Fruit fly (Drosophila melanogaster) whole organism, embryonic: ENCODE results near the gene scramb2.
A peak's percentile ranks its signal among the peaks of the same experiment; 100 is the strongest.

Experiments used
- Blimp-1 ChIP-seq: fragments of 200-800 bp; sonication (Bioruptor generic); optimal IDR thresholded peaks from 3 replicates; lab custom pipeline; 2018; ENCODE audit warnings: missing biosample characterization, missing genetic modification characterization, mild to moderate bottlenecking, moderate library complexity, missing genetic modification reagents
- Bteb2 ChIP-seq: fragments of 200-800 bp; sonication (Bioruptor generic); optimal IDR thresholded peaks from 2 replicates; lab custom pipeline; 2016; ENCODE audit warnings: missing biosample characterization, missing genetic modification characterization
- CG10267 ChIP-seq: fragments of 200-800 bp; sonication (Bioruptor generic); optimal IDR thresholded peaks from 2 replicates; lab custom pipeline; 2018; ENCODE audit warnings: missing biosample characterization, mild to moderate bottlenecking, missing genetic modification characterization, moderate library complexity
- CG10565 ChIP-seq: fragments of 200-800 bp; sonication (Bioruptor generic); optimal IDR thresholded peaks from 3 replicates; lab custom pipeline; 2016; ENCODE audit warnings: missing biosample characterization, mild to moderate bottlenecking, missing genetic modification characterization
- CG10979 ChIP-seq: fragments of 200-800 bp; sonication (Bioruptor generic); optimal IDR thresholded peaks from 2 replicates; lab custom pipeline; 2018; ENCODE audit warnings: missing biosample characterization, mild to moderate bottlenecking, missing genetic modification characterization, moderate library complexity
- CG12219 ChIP-seq: fragments of 200-800 bp; sonication (Bioruptor generic); optimal IDR thresholded peaks from 3 replicates; lab custom pipeline; 2018; ENCODE audit warnings: missing biosample characterization, mild to moderate bottlenecking, missing genetic modification characterization
- CG1233 ChIP-seq: fragments of 200-800 bp; sonication (Bioruptor generic); optimal IDR thresholded peaks from 4 replicates; lab custom pipeline; 2018; ENCODE audit warnings: missing biosample characterization, mild to moderate bottlenecking, missing genetic modification characterization
- CG12769 ChIP-seq: fragments of 200-800 bp; sonication (Bioruptor generic); optimal IDR thresholded peaks from 2 replicates; lab custom pipeline; 2019; ENCODE audit warnings: missing biosample characterization, mild to moderate bottlenecking, missing genetic modification characterization, moderate library complexity
- CG14441 ChIP-seq: fragments of 200-800 bp; sonication (Bioruptor generic); IDR thresholded peaks from 2 replicates; pipeline ENCODE4 v1.3.6; 2022; ENCODE audit warnings: missing biosample characterization, missing genetic modification characterization
- CG1647 ChIP-seq: fragments of 200-800 bp; sonication (Bioruptor generic); optimal IDR thresholded peaks from 3 replicates; lab custom pipeline; 2016; ENCODE audit warnings: missing biosample characterization, missing genetic modification characterization
- CG17328 ChIP-seq: fragments of 200-800 bp; sonication (Bioruptor generic); IDR thresholded peaks from 2 replicates; pipeline ENCODE4 v1.3.6; 2022; ENCODE audit warnings: missing biosample characterization, missing genetic modification characterization
- CG2116 ChIP-seq: fragments of 200-800 bp; sonication (Bioruptor generic); optimal IDR thresholded peaks from 3 replicates; lab custom pipeline; 2018; ENCODE audit warnings: missing biosample characterization, mild to moderate bottlenecking, missing genetic modification characterization
- CG2199 ChIP-seq: fragments of 200-800 bp; sonication (Bioruptor generic); IDR thresholded peaks from 3 replicates; pipeline ENCODE4 v1.3.6; 2022; ENCODE audit warnings: missing biosample characterization, missing genetic modification characterization
- CG33213 ChIP-seq: fragments of 200-800 bp; sonication (Bioruptor generic); optimal IDR thresholded peaks from 3 replicates; lab custom pipeline; 2016; ENCODE audit warnings: missing biosample characterization, missing genetic modification characterization
- CG3726 ChIP-seq: fragments of 200-800 bp; sonication (Bioruptor generic); IDR thresholded peaks from 3 replicates; pipeline ENCODE4, ENCODE4 v1.3.6; 2022; ENCODE audit warnings: missing biosample characterization, missing genetic modification characterization
- CG43689 ChIP-seq: fragments of 200-800 bp; sonication (Bioruptor generic); IDR thresholded peaks from 2 replicates; pipeline ENCODE4 v1.3.6; 2022; ENCODE audit warnings: missing biosample characterization, missing genetic modification characterization
- CG4424 ChIP-seq: fragments of 200-800 bp; sonication (Bioruptor generic); optimal IDR thresholded peaks from 3 replicates; lab custom pipeline; 2016; ENCODE audit warnings: missing biosample characterization, missing genetic modification characterization
- CHES-1-like ChIP-seq: fragments of 200-800 bp; sonication (Bioruptor generic); optimal IDR thresholded peaks from 2 replicates; lab custom pipeline; 2016; ENCODE audit warnings: missing biosample characterization, missing genetic modification characterization
- CrebB ChIP-seq: fragments of 200-800 bp; sonication (Bioruptor generic); optimal IDR thresholded peaks from 3 replicates; lab custom pipeline; 2018; ENCODE audit warnings: missing biosample characterization, mild to moderate bottlenecking, missing genetic modification characterization
- D ChIP-seq, 2 experiments: fragments of 200-800 bp in 1 of 2; fragments of >200 bp in 1 of 2; sonication (Bioruptor generic) in 1 of 2; optimal IDR thresholded peaks; 2 replicates in 1 of 2; 3 replicates in 1 of 2; lab custom pipeline; 2017; ENCODE audit warnings: mild to moderate bottlenecking in 1 of 2, missing biosample characterization in 1 of 2, missing genetic modification characterization in 1 of 2, missing genetic modification reagents in 1 of 2
- Dad ChIP-seq: fragments of 200-800 bp; sonication (Bioruptor generic); optimal IDR thresholded peaks from 3 replicates; lab custom pipeline; 2016; ENCODE audit warnings: missing biosample characterization, missing genetic modification characterization
- Dp ChIP-seq: fragments of 200-800 bp; sonication (Bioruptor generic); optimal IDR thresholded peaks from 2 replicates; lab custom pipeline; 2018; ENCODE audit warnings: missing biosample characterization, mild to moderate bottlenecking, missing genetic modification characterization, moderate library complexity
- Ets65A ChIP-seq: fragments of 200-800 bp; sonication (Bioruptor generic); peaks from one replicate; lab custom pipeline; 2016; ENCODE audit warnings: missing biosample characterization, missing genetic modification characterization
- Gug ChIP-seq: fragments of 200-800 bp; sonication (Bioruptor generic); IDR thresholded peaks from 4 replicates; pipeline ENCODE4 v1.3.6; 2022; ENCODE audit warnings: missing biosample characterization, missing genetic modification characterization
- H15 ChIP-seq: fragments of 200-800 bp; sonication (Bioruptor generic); IDR thresholded peaks from 3 replicates; pipeline ENCODE4 v1.3.6; 2022; ENCODE audit warnings: missing biosample characterization, missing genetic modification characterization
- HHEX ChIP-seq: fragments of 200-800 bp; sonication (Bioruptor generic); optimal IDR thresholded peaks from 3 replicates; lab custom pipeline; 2017; ENCODE audit warnings: missing biosample characterization, mild to moderate bottlenecking, missing genetic modification characterization, missing genetic modification reagents
- Hsf ChIP-seq: fragments of 200-800 bp; sonication (Bioruptor generic); optimal IDR thresholded peaks from 3 replicates; lab custom pipeline; 2016; ENCODE audit warnings: missing biosample characterization, missing genetic modification characterization
- Trl ChIP-seq, 3 experiments: fragments of >200 bp in 2 of 3; fragments of 200-800 bp in 1 of 3; sonication (Bioruptor generic) in 1 of 3; optimal IDR thresholded peaks; 2 replicates in 1 of 3; 3 replicates in 2 of 3; lab custom pipeline; 2016 to 2017; ENCODE audit warnings: missing biosample characterization in 1 of 3, missing genetic modification characterization in 1 of 3
- chinmo ChIP-seq: fragments of 200-800 bp; sonication (Bioruptor generic); IDR thresholded peaks from 4 replicates; pipeline ENCODE4 v1.3.6; 2022; ENCODE audit warnings: missing biosample characterization, missing genetic modification characterization; ENCODE audit not compliant: partially characterized antibody
- chn ChIP-seq: fragments of 200-800 bp; sonication (Bioruptor generic); optimal IDR thresholded peaks from 2 replicates; lab custom pipeline; 2016; ENCODE audit warnings: missing biosample characterization, missing genetic modification characterization
- crc ChIP-seq: fragments of 200-800 bp; sonication (Bioruptor generic); optimal IDR thresholded peaks from 2 replicates; lab custom pipeline; 2016; ENCODE audit warnings: missing biosample characterization, missing genetic modification characterization
- da ChIP-seq: fragments of 200-800 bp; sonication (Bioruptor generic); optimal IDR thresholded peaks from 2 replicates; lab custom pipeline; 2016; ENCODE audit warnings: missing biosample characterization, missing genetic modification characterization
- dati ChIP-seq: fragments of 200-800 bp; sonication (Bioruptor generic); IDR thresholded peaks from 2 replicates; pipeline ENCODE4 v1.3.6; 2022; ENCODE audit warnings: missing biosample characterization, missing genetic modification characterization
- gro ChIP-seq: fragments of 200-800 bp; sonication (Bioruptor generic); optimal IDR thresholded peaks from 2 replicates; lab custom pipeline; 2016; ENCODE audit warnings: missing biosample characterization, missing genetic modification characterization
- gsb ChIP-seq: fragments of 200-800 bp; sonication (Bioruptor generic); IDR thresholded peaks from 2 replicates; pipeline ENCODE4 v1.3.6; 2022; ENCODE audit warnings: missing biosample characterization, missing genetic modification characterization
- kah ChIP-seq: fragments of 200-800 bp; sonication (Bioruptor generic); optimal IDR thresholded peaks from 2 replicates; lab custom pipeline; 2018; ENCODE audit warnings: missing biosample characterization, mild to moderate bottlenecking, missing genetic modification characterization
- ken ChIP-seq: fragments of 200-800 bp; sonication (Bioruptor generic); IDR thresholded peaks from 3 replicates; pipeline ENCODE4 v1.3.6; 2022; ENCODE audit warnings: missing biosample characterization, missing genetic modification characterization
- nmo ChIP-seq: fragments of 200-800 bp; sonication (Bioruptor generic); optimal IDR thresholded peaks from 2 replicates; lab custom pipeline; 2018; ENCODE audit warnings: missing biosample characterization, mild to moderate bottlenecking, missing genetic modification characterization, moderate library complexity
- nom ChIP-seq: fragments of 200-800 bp; sonication (Bioruptor generic); optimal IDR thresholded peaks from 2 replicates; lab custom pipeline; 2017; ENCODE audit warnings: missing biosample characterization, missing genetic modification characterization, mild to moderate bottlenecking, moderate library complexity, missing genetic modification reagents
- seq ChIP-seq: fragments of 200-800 bp; sonication (Bioruptor generic); IDR thresholded peaks from 2 replicates; pipeline ENCODE4 v1.3.6; 2022; ENCODE audit warnings: missing biosample characterization, missing genetic modification characterization
- shn ChIP-seq: fragments of 200-800 bp; sonication (Bioruptor generic); optimal IDR thresholded peaks from 3 replicates; lab custom pipeline; 2016; ENCODE audit warnings: missing biosample characterization, missing genetic modification characterization
- slp2 ChIP-seq: fragments of 200-800 bp; sonication (Bioruptor generic); optimal IDR thresholded peaks from 2 replicates; lab custom pipeline; 2016; ENCODE audit warnings: missing biosample characterization, missing genetic modification characterization
- trem ChIP-seq: fragments of 200-800 bp; optimal IDR thresholded peaks from 3 replicates; lab custom pipeline; 2019; ENCODE audit warnings: missing biosample characterization, mild to moderate bottlenecking, missing genetic modification characterization, moderate library complexity
- tup ChIP-seq: fragments of 200-800 bp; sonication (Bioruptor generic); optimal IDR thresholded peaks from 2 replicates; lab custom pipeline; 2016; ENCODE audit warnings: missing biosample characterization, mild to moderate bottlenecking, missing genetic modification characterization, moderate library complexity
- unpg ChIP-seq: fragments of 200-800 bp; sonication (Bioruptor generic); optimal IDR thresholded peaks from 3 replicates; lab custom pipeline; 2018; ENCODE audit warnings: missing biosample characterization, mild to moderate bottlenecking, missing genetic modification characterization, moderate library complexity
- usp ChIP-seq: fragments of >200 bp; optimal IDR thresholded peaks from 2 replicates; lab custom pipeline; 2017; ENCODE audit warnings: missing biosample characterization, missing genetic modification characterization
- vfl ChIP-seq: fragments of 200-800 bp; sonication (Bioruptor generic); optimal IDR thresholded peaks from 2 replicates; lab custom pipeline; 2016; ENCODE audit warnings: missing biosample characterization, missing genetic modification characterization
- vvl ChIP-seq: fragments of 200-800 bp; sonication (Bioruptor generic); IDR thresholded peaks from 2 replicates; pipeline ENCODE4 v1.3.6; 2022; ENCODE audit warnings: missing biosample characterization, missing genetic modification characterization
- zfh2 ChIP-seq: fragments of 200-800 bp; sonication (Bioruptor generic); optimal IDR thresholded peaks from 2 replicates; lab custom pipeline; 2016; ENCODE audit warnings: missing biosample characterization, missing genetic modification characterization

The scramb2 gene

dm6 chr3L:3081146-3081872 is 34.7 kb upstream of the scramb2 start (continued):
- TF ChIP-seq gro (peak; percentile 97), chn (GFP tag; lab: Kevin White, UChicago) (peak; percentile 98), usp (GFP tag; lab: Kevin White, UChicago) (no peak), D (optimal IDR thresholded peaks at IDR 0.05; lab: Kevin White, UChicago) (no peak), D (GFP tag; optimal IDR thresholded peaks at IDR 0.05; lab: Kevin White, UChicago) (peak; percentile 98), CG1233 (GFP tag; lab: Kevin White, UChicago) (peak; percentile 97), vvl (GFP tag; lab: Robert Waterston, UW) (peak; percentile 99), nmo (GFP tag; lab: Kevin White, UChicago) (peak; percentile 98), CG14441 (peak; percentile 99), CG10979 (tag; lab: Kevin White, UChicago) (peak; percentile 98), CG12219 (GFP tag; lab: Kevin White, UChicago) (peak; percentile 98), CG10565 (GFP tag; lab: Kevin White, UChicago) (peak; percentile 91), CG4424 (GFP tag; lab: Kevin White, UChicago) (peak; percentile 99), CHES-1-like (GFP tag; lab: Kevin White, UChicago) (peak; percentile 95), CG12769 (peak; percentile 99), CG10267 (tag; lab: Kevin White, UChicago) (peak; percentile 95), CG33213 (GFP tag; lab: Kevin White, UChicago) (peak; percentile 95), CG3726 (GFP tag; lab: Robert Waterston, UW) (peak; percentile 97), gsb (GFP tag; lab: Robert Waterston, UW) (peak; percentile 97), HHEX (GFP tag; lab: Kevin White, UChicago) (peak; percentile 99), tup (GFP tag; lab: Kevin White, UChicago) (peak; percentile 97), Gug (peak; percentile 97), vfl (peak; percentile 98), Hsf (GFP tag; lab: Kevin White, UChicago) (peak; percentile 98), Trl (optimal IDR thresholded peaks at IDR 0.05; lab: Kevin White, UChicago) (peak; percentile 83 to 86), Trl (GFP tag; optimal IDR thresholded peaks at IDR 0.05; lab: Kevin White, UChicago) (peak; percentile 97), CG43689 (GFP tag; lab: Robert Waterston, UW) (peak; percentile 95), CG17328 (peak; percentile 99), nom (GFP tag; lab: Kevin White, UChicago) (peak; percentile 95), Dp (GFP tag; lab: Kevin White, UChicago) (peak; percentile 33), trem (tag; lab: Kevin White, UChicago) (peak; percentile 96), CG2199 (GFP tag; lab: Robert Waterston, UW) (peak; percentile 98), CG1647 (GFP tag; lab: Kevin White, UChicago) (peak; percentile 97), seq (GFP tag; lab: Robert Waterston, UW) (peak; percentile 99), dati (GFP tag; lab: Robert Waterston, UW) (peak; percentile 96), Ets65A (GFP tag; lab: Kevin White, UChicago) (peak; percentile 99), unpg (GFP tag; lab: Kevin White, UChicago) (peak; percentile 99), H15 (GFP tag; lab: Robert Waterston, UW) (peak; percentile 98), crc (GFP tag; lab: Kevin White, UChicago) (peak; percentile 92), ken (GFP tag; lab: Robert Waterston, UW) (peak; percentile 99), Blimp-1 (GFP tag; lab: Kevin White, UChicago) (peak; percentile 97), zfh2 (GFP tag; lab: Kevin White, UChicago) (peak; percentile 97), kah (peak; percentile 96), da (GFP tag; lab: Kevin White, UChicago) (peak; percentile 92), CrebB (tag; lab: Kevin White, UChicago) (peak; percentile 99), chinmo (peak; percentile 85; the same call in 2 of the 4 replicates), shn (peak; percentile 92), CG2116 (GFP tag; lab: Kevin White, UChicago) (peak; percentile 89), Dad (peak; percentile 97), Bteb2 (GFP tag; lab: Kevin White, UChicago) (peak; percentile 96), slp2 (peak; percentile 94)
